Worm (Caenorhabditis elegans): ENCODE measurements around the gene natc-1.

Gene natc-1

ce11 chrV:8462074-8462473 is at the start of gene natc-1, which contains the start of gene dnj-22 (continued):
- TF ChIP-seq lsl-1 (GFP tag; optimal IDR thresholded peaks at IDR 0.05) (peak; percentile 1), Y53G8AR.9 (GFP tag; conservative IDR thresholded peaks at IDR 0.05) (no peak), F57A8.1 (GFP tag; optimal IDR thresholded peaks at IDR 0.05) (no peak), efl-1 (GFP tag; optimal IDR thresholded peaks at IDR 0.05) (no peak), T26A5.8 (tag; optimal IDR thresholded peaks at IDR 0.05) (no peak), lin-54 (GFP tag; optimal IDR thresholded peaks at IDR 0.05) (peak; percentile 35), madf-8 (GFP tag; conservative IDR thresholded peaks at IDR 0.05) (no peak), Y53F4B.3 (GFP tag; IDR thresholded peaks at IDR 0.05) (no peak), repo-1 (tag; optimal IDR thresholded peaks at IDR 0.05) (no peak), attf-3 (GFP tag; conservative IDR thresholded peaks at IDR 0.05) (peak; percentile 98)

- TF ChIP-seq D2030.7 (GFP tag; IDR thresholded peaks at IDR 0.05) (peak; percentile 97), snpc-3.4 (tag; optimal IDR thresholded peaks at IDR 0.05) (peak; percentile 86), nhr-27 (tag; optimal IDR thresholded peaks at IDR 0.05) (no peak), dpl-1 (GFP tag; optimal IDR thresholded peaks at IDR 0.05) (peak; percentile 72), xnd-1 (tag; optimal IDR thresholded peaks at IDR 0.05) (peak; percentile 87), madf-6 (GFP tag; IDR thresholded peaks at IDR 0.05) (peak; percentile 98), dpff-1 (tag; optimal IDR thresholded peaks at IDR 0.05) (no peak), lir-1 (GFP tag; conservative IDR thresholded peaks at IDR 0.05) (peak; percentile 58; the same call in 1 of the 2 replicates), attf-3 (GFP tag; conservative IDR thresholded peaks at IDR 0.05) (peak; percentile 79), unc-62 (GFP tag; optimal IDR thresholded peaks at IDR 0.05) (no peak), egl-44 (GFP tag; IDR thresholded peaks at IDR 0.05) (no peak), ZK185.1 (tag; optimal IDR thresholded peaks at IDR 0.05; ENCODE audit: poor library complexity, severe bottlenecking) (no peak), atf-7 (tag; optimal IDR thresholded peaks at IDR 0.05) (no peak), somi-1 (GFP tag; optimal IDR thresholded peaks at IDR 0.05) (no peak), F23B12.7 (tag; optimal IDR thresholded peaks at IDR 0.05; ENCODE audit: insufficient read depth) (no peak), C17E4.6 (GFP tag; IDR thresholded peaks at IDR 0.05) (peak; percentile 80; the same call in 1 of the 2 replicates), B0035.1 (tag; optimal IDR thresholded peaks at IDR 0.05) (no peak), athp-1 (tag; optimal IDR thresholded peaks at IDR 0.05) (peak; percentile 3), ztf-25 (GFP tag; IDR thresholded peaks at IDR 0.05) (no peak), tbx-9 (tag; optimal IDR thresholded peaks at IDR 0.05; ENCODE audit: borderline replicate concordance) (no peak), lag-1 (GFP tag; IDR thresholded peaks at IDR 0.05) (no peak), ceh-40 (GFP tag; IDR thresholded peaks at IDR 0.05) (no peak), hsf-1 (GFP tag; IDR thresholded peaks at IDR 0.05) (peak; percentile 89), lsl-1 (GFP tag; optimal IDR thresholded peaks at IDR 0.05) (peak; percentile 93), nfya-1 (tag; optimal IDR thresholded peaks at IDR 0.05; ENCODE audit: borderline replicate concordance, insufficient read depth) (no peak), aptf-2 (GFP tag; conservative IDR thresholded peaks at IDR 0.05) (0 out of 2 replicates have a peak, but pooled peaks have one; percentile 45), attf-6 (GFP tag; IDR thresholded peaks at IDR 0.05) (peak; percentile 71), ztf-22 (GFP tag; optimal IDR thresholded peaks at IDR 0.05) (no peak), tbp1 (GFP tag; optimal IDR thresholded peaks at IDR 0.05) (peak; percentile 63), tlf-1 (GFP tag; optimal IDR thresholded peaks at IDR 0.05) (peak; percentile 90), Y56A3A.18 (GFP tag; IDR thresholded peaks at IDR 0.05) (no peak), ztf-3 (GFP tag; optimal IDR thresholded peaks at IDR 0.05) (no peak), rpc-1 (optimal IDR thresholded peaks at IDR 0.05) (no peak), rpc-1 (tag; optimal IDR thresholded peaks at IDR 0.05) (no peak), lsy-27 (tag; optimal IDR thresholded peaks at IDR 0.05; ENCODE audit: borderline replicate concordance, insufficient read depth) (no peak), ekl-4 (GFP tag; IDR thresholded peaks at IDR 0.05) (peak; percentile 84), him-1 (tag; optimal IDR thresholded peaks at IDR 0.05) (peak; percentile 58), pbrm-1 (GFP tag; IDR thresholded peaks at IDR 0.05) (peak; percentile 74; the same call in 1 of the 2 replicates)
These were observed 48.6 kb upstream of the natc-1 start, which contains the start of gene vha-18 for ce11 chrV:8413432-8414021. Gene vha-18 (minus strand): TSS chrV:8413482.

Measured in whole organism, young adult.